Fruit fly (Drosophila melanogaster) Kc167 (cell line): ENCODE measurements around the gene Ythdf.

Source experiments
- Sin3A ChIP-seq: fragments of >200 bp; optimal IDR thresholded peaks from 2 replicates; lab custom pipeline; 2018; ENCODE audit warnings: missing external identifiers
- h ChIP-seq: fragments of >200 bp; optimal IDR thresholded peaks from 3 replicates; lab custom pipeline; 2018; ENCODE audit warnings: missing external identifiers
- insv ChIP-seq: fragments of >200 bp; optimal IDR thresholded peaks from 3 replicates; lab custom pipeline; 2018; ENCODE audit warnings: missing external identifiers
- psq ChIP-seq: fragments of >200 bp; optimal IDR thresholded peaks from 2 replicates; lab custom pipeline; 2017; ENCODE audit warnings: missing external identifiers

DNA sequence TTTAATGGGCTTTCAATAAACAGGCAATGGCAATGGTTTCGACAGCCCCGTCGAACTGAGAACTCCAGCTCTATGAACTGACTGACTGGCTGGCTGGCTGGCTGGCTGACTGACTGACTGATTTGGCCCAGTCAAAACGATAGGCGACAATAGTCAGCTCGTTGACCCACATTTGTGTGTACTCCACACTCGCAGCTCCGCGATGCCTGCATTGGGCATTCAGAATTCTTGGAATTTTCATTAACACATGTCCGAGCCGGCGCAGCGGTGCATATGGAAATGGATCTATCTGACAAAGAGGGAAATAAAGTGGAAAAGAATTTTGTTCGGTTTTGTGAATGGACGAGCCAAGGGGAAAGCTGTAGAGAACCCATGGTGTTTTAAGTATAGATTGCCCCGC is 36.8 kb downstream of the Ythdf start:
- TF ChIP-seq h (lab: Kevin White, UChicago) (no peak), psq (lab: Kevin White, UChicago) (no peak), insv (lab: Kevin White, UChicago) (no peak), Sin3A (lab: Kevin White, UChicago) (no peak)
